Fruit fly (Drosophila melanogaster) whole organism, wandering third instar larva: ENCODE results near the gene CG31515.

Experiments used
- Abd-B ChIP-seq: fragments of >200 bp; optimal IDR thresholded peaks from 2 replicates; lab custom pipeline; 2017; ENCODE audit warnings: missing biosample characterization, missing genetic modification characterization
- CG32264 ChIP-seq: fragments of 200-800 bp; sonication (Bioruptor generic); optimal IDR thresholded peaks from 2 replicates; lab custom pipeline; 2016; ENCODE audit warnings: missing biosample characterization, missing genetic modification characterization
- CG9705 ChIP-seq: fragments of 200-800 bp; sonication (Bioruptor generic); optimal IDR thresholded peaks from 2 replicates; lab custom pipeline; 2018; ENCODE audit warnings: missing biosample characterization, mild to moderate bottlenecking, missing genetic modification characterization
- CrebA ChIP-seq: fragments of 200-800 bp; sonication (Bioruptor generic); optimal IDR thresholded peaks from 2 replicates; lab custom pipeline; 2016; ENCODE audit warnings: missing biosample characterization, mild to moderate bottlenecking, missing genetic modification characterization, borderline replicate concordance
- HLH106 ChIP-seq: fragments of 200-800 bp; optimal IDR thresholded peaks from 3 replicates; lab custom pipeline; 2019; ENCODE audit warnings: missing biosample characterization, mild to moderate bottlenecking, missing genetic modification characterization, moderate library complexity
- Hnf4 ChIP-seq: fragments of 200-800 bp; sonication (Bioruptor generic); optimal IDR thresholded peaks from 2 replicates; lab custom pipeline; 2016; ENCODE audit warnings: missing biosample characterization, mild to moderate bottlenecking, missing genetic modification characterization
- Hr78 ChIP-seq: fragments of >200 bp; optimal IDR thresholded peaks from 2 replicates; lab custom pipeline; 2017; ENCODE audit warnings: missing biosample characterization, missing genetic modification characterization
- Hr83 ChIP-seq: fragments of 200-300 bp; sonication (Bioruptor generic); optimal IDR thresholded peaks from 2 replicates; lab custom pipeline; 2016; ENCODE audit warnings: missing biosample characterization, mild to moderate bottlenecking, missing genetic modification characterization, moderate library complexity; ENCODE audit not compliant: poor library complexity, severe bottlenecking
- Jra ChIP-seq: sonication (Bioruptor generic); optimal IDR thresholded peaks from 2 replicates; lab custom pipeline; 2016; ENCODE audit warnings: missing biosample characterization, missing genetic modification characterization
- Mio ChIP-seq: sonication (Bioruptor generic); optimal IDR thresholded peaks from 2 replicates; lab custom pipeline; 2016; ENCODE audit warnings: missing biosample characterization, missing genetic modification characterization
- Myc ChIP-seq: fragments of >200 bp; optimal IDR thresholded peaks from 2 replicates; lab custom pipeline; 2017
- N ChIP-seq: fragments of >200 bp; optimal IDR thresholded peaks from 2 replicates; lab custom pipeline; 2018; ENCODE audit warnings: missing biosample characterization, missing external identifiers, missing genetic modification characterization
- OdsH ChIP-seq: fragments of 200-800 bp; sonication (Bioruptor generic); optimal IDR thresholded peaks from 2 replicates; lab custom pipeline; 2016; ENCODE audit warnings: missing biosample characterization, mild to moderate bottlenecking, missing genetic modification characterization
- Sp1 ChIP-seq: fragments of 200-800 bp; sonication (Bioruptor generic); optimal IDR thresholded peaks from 3 replicates; lab custom pipeline; 2019; ENCODE audit warnings: missing biosample characterization, mild to moderate bottlenecking, missing genetic modification characterization, moderate library complexity
- br ChIP-seq: fragments of 200-800 bp; sonication (Bioruptor generic); optimal IDR thresholded peaks from 2 replicates; lab custom pipeline; 2016; ENCODE audit warnings: missing biosample characterization, missing genetic modification characterization
- dl ChIP-seq, 2 experiments: fragments of 175-275, 200-275 bp in 1 of 2; fragments of 200-275 bp in 1 of 2; sonication (Bioruptor generic); optimal IDR thresholded peaks; lab custom pipeline; 2018; ENCODE audit warnings: mild to moderate bottlenecking in 2 of 2, missing biosample characterization in 2 of 2, missing genetic modification characterization in 2 of 2, moderate library complexity in 2 of 2; ENCODE audit not compliant: partially characterized antibody in 2 of 2, insufficient read depth in 1 of 2
- dmrt93B ChIP-seq: fragments of 200-800 bp; sonication (Bioruptor generic); optimal IDR thresholded peaks from 2 replicates; lab custom pipeline; 2018; ENCODE audit warnings: missing biosample characterization, mild to moderate bottlenecking, missing genetic modification characterization
- ey ChIP-seq: fragments of 200-800 bp; sonication (Bioruptor generic); optimal IDR thresholded peaks from 2 replicates; lab custom pipeline; 2016; ENCODE audit warnings: missing biosample characterization, missing genetic modification characterization
- fru ChIP-seq: fragments of 200-800 bp; sonication (Bioruptor generic); optimal IDR thresholded peaks from 3 replicates; lab custom pipeline; 2016; ENCODE audit warnings: missing biosample characterization, mild to moderate bottlenecking, missing genetic modification characterization
- h ChIP-seq: fragments of 200-800 bp; sonication (Bioruptor generic); optimal IDR thresholded peaks from 3 replicates; lab custom pipeline; 2016; ENCODE audit warnings: missing biosample characterization, mild to moderate bottlenecking, missing genetic modification characterization
- jim ChIP-seq: fragments of 175-275, 200-325 bp; sonication (Bioruptor generic); optimal IDR thresholded peaks from 2 replicates; lab custom pipeline; 2016; ENCODE audit warnings: missing biosample characterization, mild to moderate bottlenecking, missing genetic modification characterization
- lola ChIP-seq: fragments of >200 bp; optimal IDR thresholded peaks from 2 replicates; lab custom pipeline; 2017; ENCODE audit warnings: missing biosample characterization, missing genetic modification characterization
- pan ChIP-seq: fragments of >200 bp; optimal IDR thresholded peaks from 2 replicates; lab custom pipeline; 2017
- psq ChIP-seq: fragments of 200-800 bp; sonication (Bioruptor generic); optimal IDR thresholded peaks from 3 replicates; lab custom pipeline; 2017; ENCODE audit warnings: missing biosample characterization, mild to moderate bottlenecking, missing genetic modification characterization, moderate library complexity
- sage ChIP-seq: fragments of 200-800 bp; sonication (Bioruptor generic); optimal IDR thresholded peaks from 2 replicates; lab custom pipeline; 2016; ENCODE audit warnings: missing biosample characterization, mild to moderate bottlenecking, missing genetic modification characterization
- sv ChIP-seq: fragments of 200-800 bp; sonication (Bioruptor generic); optimal IDR thresholded peaks from 3 replicates; lab custom pipeline; 2016; ENCODE audit warnings: missing biosample characterization, missing genetic modification characterization
- tai ChIP-seq: sonication (Bioruptor generic); optimal IDR thresholded peaks from 2 replicates; lab custom pipeline; 2016; ENCODE audit warnings: missing biosample characterization, missing genetic modification characterization
- usp ChIP-seq: fragments of >200 bp; optimal IDR thresholded peaks from 2 replicates; lab custom pipeline; 2017; ENCODE audit warnings: missing biosample characterization, missing genetic modification characterization
- woc ChIP-seq: sonication (Bioruptor generic); optimal IDR thresholded peaks from 2 replicates; lab custom pipeline; 2016; ENCODE audit warnings: missing biosample characterization, mild to moderate bottlenecking, missing genetic modification characterization

The CG31515 gene

dm6 chr3R:23388798-23389197, at the start of gene CG31515:
TSS of gene CG31515 (minus strand) at chr3R:23388898.
- TF ChIP-seq sv (GFP tag; lab: Kevin White, UChicago) (no peak), Mio (GFP tag; lab: Kevin White, UChicago) (no peak), tai (GFP tag; lab: Kevin White, UChicago) (no peak), lola (GFP tag; lab: Kevin White, UChicago) (no peak), HLH106 (tag; lab: Kevin White, UChicago) (no peak), CrebA (no peak)
- TF ChIP-seq, all 38 proteins: peak for 0

dm6 chr3R:23438184-23438787, 49.6 kb upstream of the CG31515 start:
- no peak for TF ChIP-seq jim
- no peak for TF ChIP-seq ey
- no peak for TF ChIP-seq lola (GFP tag; lab: Kevin White, UChicago)
- TF ChIP-seq N = no peak
- TF ChIP-seq, all 38 proteins: peak for 0

- TF ChIP-seq sage (no peak), Hr78 (GFP tag; lab: Kevin White, UChicago) (no peak), pan (no peak), Abd-B (GFP tag; lab: Kevin White, UChicago) (no peak), h (no peak), Mio (GFP tag; lab: Kevin White, UChicago) (no peak), jim (no peak), woc (GFP tag; lab: Kevin White, UChicago) (no peak), ey (no peak), Myc (lab: Kevin White, UChicago) (no peak), dmrt93B (GFP tag; lab: Kevin White, UChicago) (no peak), dl (GFP tag; optimal IDR thresholded peaks at IDR 0.05; lab: Kevin White, UChicago; ENCODE audit: insufficient read depth in 1 of 2, partially characterized antibody in 2 of 2) (no peak)
These were observed 42.7 kb upstream of the CG31515 start for dm6 chr3R:23431355-23431754.

- TF ChIP-seq ey (no peak), CrebA (no peak), psq (GFP tag; lab: Kevin White, UChicago) (no peak), h (no peak), CG32264 (GFP tag; lab: Kevin White, UChicago) (no peak), pan (no peak), Myc (lab: Kevin White, UChicago) (no peak), HLH106 (tag; lab: Kevin White, UChicago) (no peak), Jra (GFP tag; lab: Kevin White, UChicago) (no peak), dl (GFP tag; optimal IDR thresholded peaks at IDR 0.05; lab: Kevin White, UChicago; ENCODE audit: insufficient read depth in 1 of 2, partially characterized antibody in 2 of 2) (no peak), Hnf4 (no peak), CG9705 (GFP tag; lab: Kevin White, UChicago) (no peak), OdsH (GFP tag; lab: Kevin White, UChicago) (no peak), Hr78 (GFP tag; lab: Kevin White, UChicago) (no peak)
These were observed 37.2 kb upstream of the CG31515 start, which contains the start of gene CG43694 for dm6 chr3R:23425929-23426328. TSS of gene CG43694 (minus strand) at chr3R:23426029.

dm6 chr3R:23425107-23425506, 36.4 kb upstream of the CG31515 start:
- TF ChIP-seq Mio (GFP tag; lab: Kevin White, UChicago) (no peak), HLH106 (tag; lab: Kevin White, UChicago) (peak; percentile 30), Sp1 (GFP tag; lab: Kevin White, UChicago) (peak; percentile 36), ey (peak; percentile 4), dl (GFP tag; optimal IDR thresholded peaks at IDR 0.05; lab: Kevin White, UChicago; ENCODE audit: insufficient read depth in 1 of 2, partially characterized antibody in 2 of 2) (no peak), N (no peak), dmrt93B (GFP tag; lab: Kevin White, UChicago) (no peak), fru (GFP tag; lab: Kevin White, UChicago) (peak; percentile 53), woc (GFP tag; lab: Kevin White, UChicago) (peak; percentile 58), Hr83 (no peak), sage (no peak), h (peak; percentile 18)
- TF ChIP-seq, all 38 proteins: peak for 6

- TF ChIP-seq br (GFP tag; lab: Kevin White, UChicago) (no peak), sv (GFP tag; lab: Kevin White, UChicago) (no peak), CrebA (no peak), Hr78 (GFP tag; lab: Kevin White, UChicago) (no peak), usp (GFP tag; lab: Kevin White, UChicago) (no peak), Mio (GFP tag; lab: Kevin White, UChicago) (no peak)
These were observed 33.2 kb upstream of the CG31515 start for dm6 chr3R:23421925-23422324.
